Fruit fly (Drosophila melanogaster) whole organism, larva: ENCODE data around the gene CG11149.

ENCODE experiments used
- noc ChIP-seq: fragments of 200-800 bp; sonication (Bioruptor generic); optimal IDR thresholded peaks from 3 replicates; lab custom pipeline; 2019; ENCODE audit warnings: missing biosample characterization, mild to moderate bottlenecking, missing genetic modification characterization, moderate library complexity

Gene CG11149

DNA sequence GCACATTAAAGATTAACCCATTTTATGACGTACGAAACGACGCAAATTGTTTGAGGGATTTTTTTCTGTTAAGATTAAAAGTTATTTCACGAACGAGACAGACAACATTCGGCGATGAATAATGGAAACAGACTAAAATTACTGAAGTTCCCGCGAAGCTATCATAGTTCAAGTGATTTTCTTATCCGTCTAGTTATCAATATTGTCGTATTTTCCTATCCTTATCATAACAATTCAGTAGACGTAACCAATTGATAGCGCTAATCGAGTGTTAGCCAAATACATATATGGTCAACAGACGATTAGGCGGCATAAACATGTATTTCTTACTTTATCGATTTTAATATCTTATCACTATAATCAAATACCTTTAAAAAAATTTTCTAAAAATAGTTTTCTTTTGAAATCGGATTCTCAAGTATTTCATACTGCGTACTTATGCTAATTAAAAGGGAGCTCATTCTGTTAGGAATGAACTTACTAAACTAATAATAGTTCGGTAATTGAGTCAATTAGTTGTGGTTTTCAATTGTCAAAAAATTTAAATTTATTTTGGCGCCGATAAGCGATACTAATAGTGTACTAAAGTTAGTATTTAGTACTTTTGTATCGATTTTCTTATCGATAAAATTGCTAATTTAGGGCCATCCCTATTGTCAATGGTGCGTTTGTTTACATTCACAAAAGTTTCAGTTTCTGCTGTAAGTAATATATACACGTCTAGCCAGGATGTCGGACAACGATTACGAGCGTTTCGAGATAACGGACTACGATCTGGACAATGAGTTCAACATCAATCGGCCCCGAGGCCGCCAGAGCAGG, at the start of gene CG11149, which contains the start of gene sip1:
TSS of gene CG11149 (minus strand) at position 493 of the 822 bp plus-strand sequence.
TSS of gene sip1 (plus strand) at position 645 of the 822 bp plus-strand sequence.
- peak; percentile 80 for TF ChIP-seq noc (tag; lab: Kevin White, UChicago)

DNA sequence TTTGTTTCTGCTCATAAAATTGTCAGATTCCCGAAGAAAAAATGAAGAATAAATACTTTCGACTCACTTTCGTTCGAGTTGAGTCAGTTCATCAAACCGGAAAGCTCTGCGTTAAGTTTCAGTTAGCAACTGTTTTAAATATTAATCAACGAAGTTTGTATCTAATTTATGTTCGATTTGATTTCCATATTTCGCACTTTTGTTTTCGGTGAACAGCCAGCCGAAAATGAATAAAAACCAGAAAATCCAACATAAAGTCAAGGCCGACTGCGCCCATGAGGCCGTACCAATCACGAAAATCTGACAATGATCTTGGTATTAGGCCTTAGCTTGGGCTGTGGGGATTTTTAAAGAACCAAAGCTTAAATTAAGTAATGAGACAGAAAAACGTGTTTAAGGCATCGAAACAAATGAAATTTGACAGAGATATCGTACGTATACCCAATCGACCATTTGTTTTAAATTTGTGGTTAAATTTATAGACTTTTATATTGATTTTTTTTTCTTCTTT, 45.9 kb upstream of the CG11149 start:
- TF ChIP-seq noc (tag; lab: Kevin White, UChicago), result no peak

dm6 chr2L:5766042-5766441, 45.3 kb upstream of the CG11149 start, which contains the start of gene obst-E:
Gene obst-E, minus strand, starts transcription at chr2L:5766142.
- no peak for TF ChIP-seq noc (tag; lab: Kevin White, UChicago)

DNA sequence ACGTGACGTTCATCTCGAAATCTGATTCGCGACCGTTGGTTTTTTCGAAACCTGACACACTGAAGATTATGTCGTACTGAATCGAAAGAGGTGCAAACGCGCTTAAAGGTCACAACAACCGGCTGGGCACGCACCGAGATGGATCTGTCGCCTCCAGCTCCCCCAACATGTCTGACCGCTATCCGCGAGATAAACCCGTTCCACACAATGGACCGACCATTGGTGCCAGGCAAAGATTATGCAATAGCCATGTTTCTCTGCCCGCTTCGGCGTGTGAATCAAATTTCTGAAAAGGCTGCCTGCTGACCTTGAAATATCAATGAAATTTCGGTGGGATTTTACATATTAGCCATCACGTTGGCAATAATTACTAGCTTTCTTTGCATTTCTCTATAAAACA, 44.4 kb upstream of the CG11149 start:
- no peak for TF ChIP-seq noc (tag; lab: Kevin White, UChicago)

DNA sequence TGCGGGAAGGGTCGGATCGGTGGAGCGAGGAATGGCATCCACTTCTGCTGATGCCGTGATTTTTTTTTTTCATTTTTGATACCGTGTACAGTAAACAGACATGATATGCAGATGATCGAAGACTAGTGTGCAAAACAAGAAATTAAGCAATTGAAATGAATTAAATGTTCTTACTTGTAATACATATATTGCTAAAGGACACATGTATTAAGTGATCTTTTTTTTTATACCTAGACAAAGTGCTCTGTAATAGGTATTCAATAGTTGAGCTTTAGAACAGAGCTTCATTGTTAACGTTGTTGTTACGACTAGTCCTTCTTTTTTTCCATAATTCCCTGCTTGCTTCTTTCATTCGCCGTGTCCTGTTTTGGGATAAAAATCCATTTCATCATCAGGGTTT, 30.7 kb upstream of the CG11149 start:
- no peak for TF ChIP-seq noc (tag; lab: Kevin White, UChicago)

DNA sequence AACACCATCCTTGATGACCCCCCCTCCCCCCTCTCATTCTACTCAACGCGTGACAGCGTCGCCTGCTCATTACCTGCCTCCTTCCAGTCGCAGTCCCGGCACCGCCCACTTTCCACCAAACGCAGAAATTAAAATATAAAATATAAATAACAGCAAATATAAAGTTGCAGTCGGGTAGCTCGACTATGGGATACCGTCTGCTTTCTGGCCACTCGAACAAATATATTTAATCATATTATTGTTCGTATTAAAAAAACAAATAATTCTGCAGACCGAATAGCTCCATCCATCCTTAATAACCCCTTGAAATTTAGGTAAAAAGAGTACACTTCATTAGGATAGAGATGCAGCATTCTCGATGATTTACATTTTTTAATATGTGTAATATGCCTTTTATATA, 27.5 kb upstream of the CG11149 start:
- no peak for TF ChIP-seq noc (tag; lab: Kevin White, UChicago)

DNA sequence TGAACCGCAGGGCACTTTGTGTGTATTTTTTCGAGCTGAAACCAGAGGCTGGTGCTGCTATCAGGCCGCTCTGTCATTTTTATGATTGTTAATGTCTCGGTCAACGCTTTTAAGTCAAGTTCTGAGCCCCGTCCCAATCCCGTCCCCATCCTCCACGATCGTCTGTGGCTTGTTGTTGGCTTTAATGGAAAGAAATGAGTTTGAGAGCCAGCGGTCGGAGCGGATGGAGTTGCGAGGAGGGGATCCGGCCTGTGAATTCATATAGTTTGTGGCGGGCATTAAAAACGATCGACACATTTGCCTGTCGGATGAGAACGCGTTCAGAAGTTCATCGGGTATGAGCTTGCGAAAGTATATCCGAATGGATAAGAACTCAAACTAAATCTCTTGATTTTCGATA, 25.2 kb upstream of the CG11149 start, which contains the start of gene CG11029:
TSS of gene CG11029 (plus strand) at position 301 of the 400 bp plus-strand sequence.
- no peak for TF ChIP-seq noc (tag; lab: Kevin White, UChicago)

- TF ChIP-seq noc (tag; lab: Kevin White, UChicago), result no peak
These were observed 22.9 kb upstream of the CG11149 start for dm6 chr2L:5743537-5744148.

DNA sequence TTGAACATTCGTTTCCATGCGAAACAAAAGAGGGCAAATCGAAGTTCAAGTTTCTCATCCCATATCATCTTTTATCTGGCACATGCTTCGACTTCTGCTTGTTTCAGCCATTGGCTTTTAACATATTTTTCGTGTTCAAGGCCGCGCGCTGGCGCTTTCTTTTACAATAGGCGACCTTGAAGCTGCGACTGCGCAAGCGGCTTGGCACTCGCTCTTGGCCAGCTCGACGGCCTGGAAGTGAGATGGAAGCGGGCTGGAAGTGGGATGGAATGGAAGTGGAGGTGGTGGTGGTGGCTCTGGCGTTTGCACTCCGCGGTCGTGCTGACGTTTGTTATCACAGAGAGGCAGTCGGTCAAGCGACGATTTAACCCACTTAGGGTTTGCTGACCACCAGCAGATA, 21.7 kb upstream of the CG11149 start:
- TF ChIP-seq noc (tag; lab: Kevin White, UChicago), result no peak

dm6 chr2L:5741144-5741543, 20.4 kb upstream of the CG11149 start, which contains the start of gene CG11147:
Gene CG11147, minus strand, starts transcription at chr2L:5741244.
- no peak for TF ChIP-seq noc (tag; lab: Kevin White, UChicago)

DNA sequence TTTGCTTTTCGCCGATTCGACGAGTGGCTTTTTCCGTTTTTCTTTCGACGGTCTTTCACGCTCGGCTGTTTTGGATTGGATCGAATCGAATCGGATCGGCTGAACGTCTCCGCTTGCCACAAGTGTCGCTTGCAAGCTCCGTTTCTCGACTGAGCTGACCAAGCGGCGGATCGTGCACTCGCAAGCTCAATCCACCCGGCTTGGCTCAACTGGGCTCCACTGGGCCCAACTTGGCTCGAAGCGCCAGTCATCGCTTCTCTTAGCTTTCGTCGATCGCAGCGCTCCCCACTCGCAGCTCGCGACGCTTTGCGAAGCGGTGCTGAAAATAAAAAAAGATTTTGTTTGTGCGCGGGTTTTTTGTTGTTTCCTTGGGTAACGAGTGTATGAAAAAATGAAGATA, 20.0 kb upstream of the CG11149 start:
- TF ChIP-seq noc (tag; lab: Kevin White, UChicago), result no peak

DNA sequence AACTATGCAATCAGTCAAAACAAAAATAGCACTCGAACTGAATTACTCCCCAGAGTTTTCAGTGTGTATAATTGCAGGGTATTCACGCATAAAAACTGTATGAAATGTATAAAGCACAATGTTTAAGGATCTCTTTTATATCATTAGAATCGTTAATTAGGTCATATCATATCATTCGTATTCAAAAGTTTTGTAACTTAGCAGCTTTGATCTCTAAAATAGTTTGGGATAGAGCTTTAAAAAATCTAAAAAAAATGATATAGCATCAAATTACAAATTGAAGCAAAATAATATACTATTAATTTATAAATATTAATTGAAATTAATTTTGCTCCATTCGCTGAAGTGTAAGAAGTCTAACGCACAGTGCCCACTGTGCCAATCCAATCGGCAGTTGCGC, 9.7 kb upstream of the CG11149 start:
- TF ChIP-seq noc (tag; lab: Kevin White, UChicago), result no peak

DNA sequence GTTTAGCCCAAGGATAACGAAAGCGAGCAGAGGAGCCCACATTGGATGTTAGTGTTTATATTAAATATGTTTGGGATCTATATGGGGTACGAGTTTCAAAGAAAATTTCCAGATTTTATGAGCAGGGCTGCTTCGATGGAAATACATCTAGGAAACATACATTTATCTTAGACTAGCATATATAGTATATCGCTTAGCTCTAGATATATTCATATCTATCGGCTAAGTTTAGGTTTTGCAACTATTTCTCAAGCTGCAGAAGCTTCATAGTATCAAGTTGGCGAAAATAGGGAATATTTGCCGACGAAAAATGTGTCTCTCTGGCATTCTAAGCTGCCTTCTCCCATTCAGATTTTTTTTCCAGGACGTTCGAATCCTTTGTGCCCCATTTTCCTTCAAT, 8.0 kb upstream of the CG11149 start, which contains the start of gene CG14006:
TSS of gene CG14006 (minus strand) at position 101 of the 400 bp plus-strand sequence.
- TF ChIP-seq noc (tag; lab: Kevin White, UChicago), result no peak

- no peak for TF ChIP-seq noc (tag; lab: Kevin White, UChicago)
These were observed 5.3 kb upstream of the CG11149 start for dm6 chr2L:5726049-5726448.

DNA sequence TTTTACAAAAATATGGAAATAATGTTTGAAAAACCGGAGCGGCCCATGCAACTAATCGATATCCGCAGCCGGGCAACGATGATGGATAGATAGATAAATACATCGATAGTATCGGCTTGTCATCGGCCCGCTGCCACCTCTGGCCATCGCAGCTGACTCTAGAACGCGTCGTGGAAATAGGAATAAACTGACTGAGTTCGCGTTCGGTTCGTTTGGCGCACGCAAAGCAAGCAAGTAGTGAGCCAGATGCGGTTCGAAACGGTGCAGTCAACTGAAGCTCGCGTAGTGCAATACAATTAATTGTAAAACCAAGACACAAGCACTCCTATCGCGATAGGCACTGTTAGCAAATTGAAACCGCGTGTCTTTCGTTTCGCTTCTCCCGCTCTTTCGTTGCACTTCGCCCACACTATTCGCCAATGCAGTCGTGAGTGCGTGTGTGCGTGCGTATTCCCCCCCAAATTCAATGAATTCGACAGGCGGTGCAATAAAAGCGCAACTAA, 3.9 kb upstream of the CG11149 start, which contains the start of gene CG11030:
TSS of gene CG11030 (plus strand) at position 136 of the 503 bp plus-strand sequence.
- no peak for TF ChIP-seq noc (tag; lab: Kevin White, UChicago)
